Worm (Caenorhabditis elegans) whole organism, early embryonic: ENCODE results near the gene ent-7.

Experiments used
- B0310.2 ChIP-seq: sonication (generic microtip); optimal IDR thresholded peaks from 2 replicates; lab custom pipeline; 2016; ENCODE audit warnings: mild to moderate bottlenecking, missing genetic modification characterization, missing compliant biosample characterization
- F13C5.2 ChIP-seq: sonication (generic microtip); optimal IDR thresholded peaks from 2 replicates; lab custom pipeline; 2017; ENCODE audit warnings: mild to moderate bottlenecking, missing genetic modification characterization, inconsistent platforms, missing compliant biosample characterization
- aly-1 ChIP-seq: sonication (generic microtip); optimal IDR thresholded peaks from 2 replicates; lab custom pipeline; 2016; ENCODE audit warnings: missing genetic modification characterization, missing compliant biosample characterization
- ama-1 ChIP-seq: fragments of 150-350 bp; optimal IDR thresholded peaks from 2 replicates; lab custom pipeline; 2014
- ceh-13 ChIP-seq: fragments of 200-800 bp; sonication (Bioruptor generic); optimal IDR thresholded peaks from 2 replicates; lab custom pipeline; 2018; ENCODE audit warnings: mild to moderate bottlenecking, missing genetic modification characterization, missing compliant biosample characterization
- ceh-36 ChIP-seq: sonication (generic microtip); optimal IDR thresholded peaks from 2 replicates; lab custom pipeline; 2016; ENCODE audit warnings: missing genetic modification characterization, inconsistent platforms, missing compliant biosample characterization
- ets-7 ChIP-seq: sonication (generic microtip); optimal IDR thresholded peaks from 2 replicates; lab custom pipeline; 2016; ENCODE audit warnings: missing genotype, missing genetic modification characterization, missing compliant biosample characterization
- flt-1 ChIP-seq: fragments of 200-800 bp; sonication (Bioruptor generic); IDR thresholded peaks from 2 replicates; pipeline ENCODE4 v1.3.6; 2022; ENCODE audit warnings: missing genetic modification characterization, missing compliant biosample characterization
- hmbx-1 ChIP-seq: sonication (generic microtip); optimal IDR thresholded peaks from 2 replicates; lab custom pipeline; 2016; ENCODE audit warnings: mild to moderate bottlenecking, missing genetic modification characterization, missing compliant biosample characterization
- hmg-4 ChIP-seq: fragments of 200-800 bp; sonication (Bioruptor generic); optimal IDR thresholded peaks from 2 replicates; lab custom pipeline; 2018; ENCODE audit warnings: mild to moderate bottlenecking, missing genetic modification characterization, missing compliant biosample characterization
- hnd-1 ChIP-seq: sonication (generic microtip); optimal IDR thresholded peaks from 2 replicates; lab custom pipeline; 2016; ENCODE audit warnings: missing genetic modification characterization, missing compliant biosample characterization
- pes-1 ChIP-seq: fragments of 200-800 bp; sonication (Bioruptor generic); IDR thresholded peaks from 2 replicates; pipeline ENCODE4 v1.3.6; 2022; ENCODE audit warnings: missing genetic modification reagents, missing genetic modification characterization, missing compliant biosample characterization
- scrt-1 ChIP-seq: fragments of 200-800 bp; sonication (Bioruptor generic); IDR thresholded peaks from 2 replicates; pipeline ENCODE4 v1.3.6; 2022; ENCODE audit warnings: missing genetic modification characterization, missing compliant biosample characterization
- sea-1 ChIP-seq: fragments of 200-800 bp; sonication (Bioruptor generic); conservative IDR thresholded peaks from 2 replicates; pipeline ENCODE4 v1.3.6; 2022; ENCODE audit warnings: missing genetic modification characterization, missing compliant biosample characterization
- tbx-11 ChIP-seq: fragments of 200-800 bp; sonication (Bioruptor generic); IDR thresholded peaks from 2 replicates; pipeline ENCODE4 v1.3.6; 2022; ENCODE audit warnings: missing genetic modification characterization, missing compliant biosample characterization
- tbx-37 ChIP-seq: fragments of 200-800 bp; sonication (Bioruptor generic); conservative IDR thresholded peaks from 2 replicates; pipeline ENCODE4 v1.3.6; 2022; ENCODE audit warnings: missing genetic modification reagents, missing genetic modification characterization, missing compliant biosample characterization
- tra-4 ChIP-seq: sonication (generic microtip); optimal IDR thresholded peaks from 2 replicates; lab custom pipeline; 2017; ENCODE audit warnings: missing genetic modification characterization, missing compliant biosample characterization

The ent-7 gene

DNA sequence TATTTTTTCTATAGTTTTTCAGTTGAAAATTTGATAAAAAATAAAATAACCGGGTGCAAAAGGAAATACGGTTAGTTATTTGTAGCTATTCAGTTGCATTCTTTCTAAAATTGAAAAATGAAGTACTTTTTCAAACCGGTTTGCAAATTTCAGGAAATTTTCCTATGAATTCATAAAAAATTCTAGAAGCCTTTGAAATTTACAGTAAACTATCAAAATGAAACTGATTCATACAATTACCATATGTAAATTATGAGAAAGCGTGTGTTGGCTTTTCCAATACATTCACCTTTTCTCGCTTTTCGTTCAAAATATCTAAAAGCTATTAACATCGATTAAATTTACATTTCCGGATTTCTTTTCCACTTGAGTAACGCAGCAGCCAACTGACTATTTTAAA lies at the start of gene ent-7:
Gene ent-7, plus strand, starts transcription at position 301 of the 400 bp plus-strand sequence.
- TF ChIP-seq scrt-1 (no peak), aly-1 (tag; lab: Kevin White, UChicago) (no peak), flt-1 (no peak), B0310.2 (tag; lab: Kevin White, UChicago) (no peak), ceh-13 (GFP tag; lab: Kevin White, UChicago) (no peak), F13C5.2 (tag; lab: Kevin White, UChicago) (no peak), hmg-4 (GFP tag; lab: Kevin White, UChicago) (no peak), sea-1 (no peak), ceh-36 (tag; lab: Kevin White, UChicago) (no peak), hmbx-1 (tag; lab: Kevin White, UChicago) (no peak), tbx-11 (GFP tag; lab: Robert Waterston, UW) (no peak), tra-4 (tag; lab: Kevin White, UChicago) (no peak), ets-7 (tag; lab: Kevin White, UChicago) (no peak), pes-1 (GFP tag; lab: Robert Waterston, UW) (no peak), ama-1 (lab: Kevin White, UChicago) (no peak)

DNA sequence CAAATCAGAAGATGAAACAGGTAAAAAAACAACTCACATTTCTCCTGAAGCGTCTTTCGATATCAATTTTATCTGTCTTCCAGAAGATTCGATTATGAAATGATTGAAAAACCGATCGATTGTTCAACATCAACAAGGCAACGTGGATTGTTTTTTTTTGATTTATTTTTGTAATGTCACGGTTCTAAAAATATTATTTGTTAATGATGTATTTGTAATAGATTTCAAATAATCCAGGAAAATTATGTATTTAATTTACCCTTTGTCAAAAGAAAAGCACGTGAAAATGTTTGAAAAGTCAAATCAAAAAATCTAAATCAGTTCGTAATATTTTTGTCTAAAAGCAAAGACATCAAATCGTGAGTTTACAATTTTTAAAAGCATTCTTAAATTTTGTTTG lies 48.0 kb upstream of the ent-7 start, which contains the start of the genes kin-5 and C47E12.11:
Gene kin-5, minus strand, starts transcription at position 101 of the 400 bp plus-strand sequence.
Gene C47E12.11, plus strand, starts transcription at position 320 of the 400 bp plus-strand sequence.
- TF ChIP-seq sea-1 (no peak), tbx-11 (GFP tag; lab: Robert Waterston, UW) (no peak), F13C5.2 (tag; lab: Kevin White, UChicago) (no peak), hmbx-1 (tag; lab: Kevin White, UChicago) (no peak), flt-1 (no peak), tra-4 (tag; lab: Kevin White, UChicago) (no peak), ceh-36 (tag; lab: Kevin White, UChicago) (no peak), hmg-4 (GFP tag; lab: Kevin White, UChicago) (no peak), ceh-13 (GFP tag; lab: Kevin White, UChicago) (no peak), scrt-1 (no peak), hnd-1 (no peak), ama-1 (lab: Kevin White, UChicago) (no peak), aly-1 (tag; lab: Kevin White, UChicago) (no peak), ets-7 (tag; lab: Kevin White, UChicago) (no peak), tbx-37 (no peak), pes-1 (GFP tag; lab: Robert Waterston, UW) (no peak), B0310.2 (tag; lab: Kevin White, UChicago) (no peak)

DNA sequence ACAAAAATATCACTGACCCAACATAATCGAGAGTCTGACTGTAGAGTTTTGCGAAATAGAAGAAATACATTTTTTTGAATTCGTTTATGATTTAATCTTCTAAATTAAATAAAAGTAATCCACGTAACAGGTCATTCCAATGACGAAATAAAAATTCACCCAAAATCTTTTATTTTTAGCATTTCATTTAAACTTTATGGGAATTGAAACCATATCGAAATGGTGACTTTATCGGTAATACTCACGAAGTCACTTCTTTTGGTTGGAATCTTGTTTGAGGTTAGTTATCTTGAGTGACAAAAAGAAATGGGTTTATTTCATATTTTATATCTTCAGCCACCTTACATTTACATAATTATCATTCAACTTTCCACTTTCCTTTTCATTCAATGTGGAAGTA lies 44.4 kb upstream of the ent-7 start, which contains the start of the genes C47E12.12 and C47E12.10:
Gene C47E12.12, minus strand, starts transcription at position 101 of the 400 bp plus-strand sequence.
Gene C47E12.10, plus strand, starts transcription at position 172 of the 400 bp plus-strand sequence.
- TF ChIP-seq B0310.2 (tag; lab: Kevin White, UChicago) (no peak), sea-1 (no peak), ets-7 (tag; lab: Kevin White, UChicago) (no peak)

DNA sequence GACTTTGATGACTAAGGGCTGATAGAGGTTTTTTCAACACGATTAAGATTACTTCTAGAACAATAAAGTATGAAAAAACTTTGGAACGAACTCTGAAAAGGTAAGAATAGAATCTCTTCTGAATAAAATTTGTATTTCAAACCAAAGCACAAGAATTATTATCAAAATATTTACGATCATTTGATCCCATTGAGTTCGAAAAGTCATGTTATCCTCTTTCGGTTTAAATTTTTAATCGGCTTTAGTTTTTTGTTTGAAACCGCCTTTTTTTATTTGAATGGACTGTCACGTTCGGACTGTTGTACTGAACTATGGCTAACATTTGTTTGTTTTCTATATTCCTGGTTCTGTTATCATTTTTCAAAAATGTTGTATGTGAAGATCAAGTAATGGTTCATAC lies 42.7 kb upstream of the ent-7 start, which contains the start of gene C47E12.9:
Gene C47E12.9, plus strand, starts transcription at position 301 of the 400 bp plus-strand sequence.
- TF ChIP-seq ama-1 (lab: Kevin White, UChicago), result no peak
- TF ChIP-seq B0310.2 (tag; lab: Kevin White, UChicago), result no peak
- no peak for TF ChIP-seq tra-4 (tag; lab: Kevin White, UChicago)
- no peak for TF ChIP-seq tbx-37
- no peak for TF ChIP-seq F13C5.2 (tag; lab: Kevin White, UChicago)

DNA sequence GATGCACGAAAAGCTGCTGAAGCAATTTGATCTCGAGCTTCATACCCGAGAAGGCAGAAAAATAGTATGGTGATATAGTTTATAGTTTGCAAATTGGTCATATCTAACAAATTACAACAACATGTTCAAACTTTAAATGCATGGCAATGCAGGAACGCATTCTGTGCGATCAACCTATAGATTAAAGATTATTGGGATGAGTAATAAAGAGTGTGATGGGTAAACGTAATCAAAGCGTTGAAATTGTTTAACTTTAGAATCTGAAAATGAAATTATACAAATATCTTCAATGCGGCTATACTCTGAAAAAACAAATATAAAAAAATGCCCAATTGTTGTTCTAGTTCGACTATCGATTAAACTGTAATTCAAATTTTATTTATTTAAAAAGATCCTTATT lies 40.8 kb upstream of the ent-7 start, which contains the start of gene C47E12.14:
Gene C47E12.14, minus strand, starts transcription at position 101 of the 400 bp plus-strand sequence.
- no peak for TF ChIP-seq ama-1 (lab: Kevin White, UChicago)
- no peak for TF ChIP-seq aly-1 (tag; lab: Kevin White, UChicago)
- TF ChIP-seq F13C5.2 (tag; lab: Kevin White, UChicago), result no peak
- TF ChIP-seq ets-7 (tag; lab: Kevin White, UChicago), result no peak
- no peak for TF ChIP-seq hmbx-1 (tag; lab: Kevin White, UChicago)
- no peak for TF ChIP-seq hmg-4 (GFP tag; lab: Kevin White, UChicago)
- TF ChIP-seq tbx-37, result no peak
- TF ChIP-seq scrt-1, result no peak
- no peak for TF ChIP-seq flt-1
- TF ChIP-seq ceh-13 (GFP tag; lab: Kevin White, UChicago), result no peak
- TF ChIP-seq hnd-1, result no peak
- TF ChIP-seq tbx-11 (GFP tag; lab: Robert Waterston, UW), result no peak
- no peak for TF ChIP-seq ceh-36 (tag; lab: Kevin White, UChicago)

DNA sequence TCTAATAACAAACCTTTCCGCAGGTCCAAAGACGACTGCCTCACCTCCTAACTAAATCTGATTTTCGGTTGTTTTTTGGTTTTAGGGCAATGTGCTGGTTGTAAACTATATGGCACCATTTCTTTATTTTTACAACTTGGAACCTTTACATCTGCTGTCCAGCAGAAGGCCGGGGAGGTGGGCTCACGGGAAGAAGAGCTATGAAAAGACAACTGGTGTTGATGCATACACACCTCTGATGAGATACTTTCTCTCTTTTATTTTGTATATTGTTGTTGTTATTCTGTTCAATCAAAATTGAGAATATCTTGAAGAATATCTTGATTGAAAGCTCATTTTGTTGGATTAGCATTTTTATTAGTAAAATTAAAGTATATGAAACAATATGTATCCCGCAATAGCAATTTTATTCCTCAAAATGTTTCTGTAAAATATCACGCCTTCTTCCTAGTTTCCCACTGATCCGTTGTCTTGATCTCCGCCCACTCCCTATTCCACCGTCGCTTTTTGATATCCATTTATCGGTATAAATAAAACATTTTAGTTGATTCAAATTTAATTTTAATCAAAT lies 39.4 kb upstream of the ent-7 start, which contains the start of gene dhp-2:
Gene dhp-2, plus strand, starts transcription at position 521 of the 571 bp plus-strand sequence.
- TF ChIP-seq hmbx-1 (tag; lab: Kevin White, UChicago) (no peak), sea-1 (no peak), F13C5.2 (tag; lab: Kevin White, UChicago) (no peak)

DNA sequence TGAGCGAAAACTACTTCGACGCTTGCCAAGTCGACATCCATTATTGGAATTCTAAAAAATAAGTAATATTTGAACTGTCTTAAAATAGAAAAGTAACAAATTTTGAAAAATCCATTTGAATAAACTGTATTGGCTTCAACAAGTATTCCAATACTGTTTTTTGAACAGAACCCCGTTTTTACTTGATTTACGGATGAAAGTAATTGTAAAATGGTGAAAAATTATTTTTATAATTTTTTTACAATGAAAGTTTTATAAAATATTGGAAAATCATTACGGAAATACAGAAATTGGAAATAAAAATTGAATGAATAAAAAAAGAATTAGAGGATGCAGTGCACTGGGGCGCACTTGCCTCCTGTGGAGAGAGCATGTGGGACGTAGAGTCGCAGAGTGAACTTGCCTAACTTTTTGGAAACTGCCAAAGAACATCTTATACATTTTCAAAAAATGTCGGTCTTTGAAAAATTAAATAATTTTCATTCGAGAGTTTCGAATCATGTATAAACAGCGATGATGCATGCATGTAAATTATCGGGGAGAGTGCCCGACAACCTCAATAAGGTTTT lies 34.8 kb upstream of the ent-7 start, which contains the start of gene rrp-1:
Gene rrp-1, minus strand, starts transcription at position 51 of the 569 bp plus-strand sequence.
- TF ChIP-seq hmbx-1 (tag; lab: Kevin White, UChicago) (no peak), F13C5.2 (tag; lab: Kevin White, UChicago) (no peak), tbx-11 (GFP tag; lab: Robert Waterston, UW) (no peak), ceh-13 (GFP tag; lab: Kevin White, UChicago) (no peak), B0310.2 (tag; lab: Kevin White, UChicago) (no peak), tra-4 (tag; lab: Kevin White, UChicago) (no peak), ceh-36 (tag; lab: Kevin White, UChicago) (no peak), flt-1 (no peak), tbx-37 (no peak), hnd-1 (no peak), pes-1 (GFP tag; lab: Robert Waterston, UW) (no peak), aly-1 (tag; lab: Kevin White, UChicago) (no peak), scrt-1 (no peak), sea-1 (no peak), hmg-4 (GFP tag; lab: Kevin White, UChicago) (no peak), ets-7 (tag; lab: Kevin White, UChicago) (no peak), ama-1 (lab: Kevin White, UChicago) (no peak)
